Worm (Caenorhabditis elegans) whole organism, L1 larva: ENCODE results near the gene twk-48.

Experiments used
- C04F5.9 ChIP-seq: sonication (generic microtip); optimal IDR thresholded peaks from 2 replicates; lab custom pipeline; 2016; ENCODE audit warnings: missing genetic modification characterization, missing compliant biosample characterization
- C16A3.4 ChIP-seq: fragments of 150-350 bp; optimal IDR thresholded peaks from 2 replicates; lab custom pipeline; 2014; ENCODE audit warnings: missing biosample characterization, missing genetic modification characterization
- C34B4.2 ChIP-seq: sonication (generic microtip); optimal IDR thresholded peaks from 2 replicates; lab custom pipeline; 2017; ENCODE audit warnings: mild to moderate bottlenecking, missing genetic modification characterization, missing compliant biosample characterization
- F16B12.6 ChIP-seq: fragments of 150-350 bp; optimal IDR thresholded peaks from 2 replicates; lab custom pipeline; 2014; ENCODE audit warnings: missing biosample characterization, missing genetic modification characterization
- alr-1 ChIP-seq: fragments of 200-800 bp; sonication (Bioruptor generic); optimal IDR thresholded peaks from 2 replicates; lab custom pipeline; 2018; ENCODE audit warnings: borderline replicate concordance, mild to moderate bottlenecking, missing genetic modification characterization, missing compliant biosample characterization
- aly-2 ChIP-seq: fragments of 150-350 bp; optimal IDR thresholded peaks from 2 replicates; lab custom pipeline; 2014; ENCODE audit warnings: missing biosample characterization, missing genetic modification characterization
- ceh-63 ChIP-seq: fragments of 200-800 bp; sonication (Bioruptor generic); optimal IDR thresholded peaks from 2 replicates; lab custom pipeline; 2018; ENCODE audit warnings: mild to moderate bottlenecking, missing genetic modification characterization, missing compliant biosample characterization
- ceh-8 ChIP-seq: fragments of 200-800 bp; sonication (Bioruptor generic); optimal IDR thresholded peaks from 2 replicates; lab custom pipeline; 2018; ENCODE audit warnings: mild to moderate bottlenecking, missing genetic modification characterization, moderate library complexity, missing compliant biosample characterization
- ceh-88 ChIP-seq: fragments of 200-800 bp; sonication (Bioruptor generic); IDR thresholded peaks from 2 replicates; pipeline ENCODE4 v1.3.6; 2022; ENCODE audit warnings: missing genetic modification characterization, missing compliant biosample characterization
- dpl-1 ChIP-seq, 3 experiments: fragments of 150-350 bp in 2 of 3; sonication (generic microtip) in 1 of 3; optimal IDR thresholded peaks; 2 replicates each; lab custom pipeline; 2014 to 2017; ENCODE audit warnings: missing biosample characterization in 3 of 3, missing genetic modification characterization in 3 of 3, missing genetic modification reagents in 3 of 3
- dsc-1 ChIP-seq: sonication (generic microtip); optimal IDR thresholded peaks from 2 replicates; lab custom pipeline; 2016; ENCODE audit warnings: mild to moderate bottlenecking, missing genetic modification characterization, missing compliant biosample characterization
- efl-3 ChIP-seq: fragments of 200-800 bp; sonication (Bioruptor generic); optimal IDR thresholded peaks from 2 replicates; lab custom pipeline; 2018; ENCODE audit warnings: mild to moderate bottlenecking, missing genetic modification characterization, missing compliant biosample characterization
- egl-13 ChIP-seq: sonication (generic microtip); optimal IDR thresholded peaks from 2 replicates; lab custom pipeline; 2016; ENCODE audit warnings: missing genotype, missing genetic modification reagents, missing genetic modification characterization, missing compliant biosample characterization
- egl-27 ChIP-seq, 2 experiments: fragments of 150-350 bp in 1 of 2; sonication (generic microtip); optimal IDR thresholded peaks; 3 replicates each; lab custom pipeline; 2017 to 2018; ENCODE audit warnings: missing biosample characterization in 2 of 2, missing genetic modification characterization in 2 of 2, missing genetic modification reagents in 2 of 2
- fkh-10 ChIP-seq: sonication (generic microtip); optimal IDR thresholded peaks from 2 replicates; lab custom pipeline; 2017; ENCODE audit warnings: missing biosample characterization, missing genetic modification reagents, missing genetic modification characterization
- fos-1 ChIP-seq: fragments of 150-350 bp; optimal IDR thresholded peaks from 2 replicates; lab custom pipeline; 2014; ENCODE audit warnings: missing biosample characterization, missing genetic modification characterization
- irx-1 ChIP-seq: sonication (generic microtip); optimal IDR thresholded peaks from 2 replicates; lab custom pipeline; 2016; ENCODE audit warnings: missing genetic modification characterization, missing compliant biosample characterization
- isw-1 ChIP-seq: fragments of 200-800 bp; sonication (Bioruptor generic); IDR thresholded peaks from 2 replicates; pipeline ENCODE4 v1.3.6; 2022; ENCODE audit warnings: missing genetic modification characterization, missing compliant biosample characterization
- lin-13 ChIP-seq: fragments of 150-350 bp; optimal IDR thresholded peaks from 2 replicates; lab custom pipeline; 2014; ENCODE audit warnings: missing biosample characterization, missing genetic modification reagents, missing genetic modification characterization
- lsy-2 ChIP-seq, 2 experiments: fragments of 150-350 bp; optimal IDR thresholded peaks; 2 replicates each; lab custom pipeline; 2014; ENCODE audit warnings: missing biosample characterization in 2 of 2, missing genetic modification characterization in 2 of 2
- mdl-1 ChIP-seq, 2 experiments: fragments of 150-350 bp; optimal IDR thresholded peaks; 2 replicates each; lab custom pipeline; 2014 to 2017; ENCODE audit warnings: missing biosample characterization in 2 of 2, missing genetic modification characterization in 2 of 2, inconsistent platforms in 1 of 2
- mef-2 ChIP-seq: fragments of 150-350 bp; optimal IDR thresholded peaks from 2 replicates; lab custom pipeline; 2014; ENCODE audit warnings: missing biosample characterization, missing genetic modification characterization
- nhr-12 ChIP-seq: sonication (generic microtip); optimal IDR thresholded peaks from 2 replicates; lab custom pipeline; 2017; ENCODE audit warnings: missing biosample characterization, missing genetic modification characterization
- nhr-28 ChIP-seq: fragments of 150-350 bp; optimal IDR thresholded peaks from 2 replicates; lab custom pipeline; 2014; ENCODE audit warnings: missing biosample characterization, missing genetic modification characterization
- nhr-47 ChIP-seq: sonication (generic microtip); optimal IDR thresholded peaks from 2 replicates; lab custom pipeline; 2016; ENCODE audit warnings: mild to moderate bottlenecking, missing genetic modification characterization, moderate library complexity, missing compliant biosample characterization
- nhr-71 ChIP-seq: sonication (generic microtip); optimal IDR thresholded peaks from 2 replicates; lab custom pipeline; 2016; ENCODE audit warnings: mild to moderate bottlenecking, missing genetic modification characterization, moderate library complexity, missing compliant biosample characterization
- nhr-90 ChIP-seq: sonication (generic microtip); optimal IDR thresholded peaks from 2 replicates; lab custom pipeline; 2016; ENCODE audit warnings: mild to moderate bottlenecking, missing genetic modification characterization, missing compliant biosample characterization; ENCODE audit not compliant: poor library complexity
- pag-3 ChIP-seq: sonication (generic microtip); optimal IDR thresholded peaks from 2 replicates; lab custom pipeline; 2017; ENCODE audit warnings: missing genetic modification characterization, mild to moderate bottlenecking, missing compliant biosample characterization, antibody characterized with exemption, borderline replicate concordance; ENCODE audit not compliant: insufficient read depth
- snu-23 ChIP-seq: sonication (generic microtip); optimal IDR thresholded peaks from 2 replicates; lab custom pipeline; 2016; ENCODE audit warnings: missing genetic modification characterization, missing compliant biosample characterization
- swsn-7 ChIP-seq: sonication (generic microtip); optimal IDR thresholded peaks from 2 replicates; lab custom pipeline; 2016; ENCODE audit warnings: missing genetic modification characterization, missing compliant biosample characterization
- tbx-2 ChIP-seq: sonication (generic microtip); optimal IDR thresholded peaks from 2 replicates; lab custom pipeline; 2016; ENCODE audit warnings: missing genetic modification characterization, missing compliant biosample characterization
- unc-86 ChIP-seq: sonication (generic microtip); optimal IDR thresholded peaks from 2 replicates; lab custom pipeline; 2016; ENCODE audit warnings: missing genetic modification characterization, missing compliant biosample characterization
- unc-98 ChIP-seq: fragments of 200-800 bp; sonication (Bioruptor generic); IDR thresholded peaks from 2 replicates; pipeline ENCODE4 v1.3.6; 2022; ENCODE audit warnings: missing genetic modification characterization, missing compliant biosample characterization
- zag-1 ChIP-seq: fragments of 150-350 bp; optimal IDR thresholded peaks from 2 replicates; lab custom pipeline; 2014; ENCODE audit warnings: missing biosample characterization, missing genetic modification characterization

Gene twk-48

DNA sequence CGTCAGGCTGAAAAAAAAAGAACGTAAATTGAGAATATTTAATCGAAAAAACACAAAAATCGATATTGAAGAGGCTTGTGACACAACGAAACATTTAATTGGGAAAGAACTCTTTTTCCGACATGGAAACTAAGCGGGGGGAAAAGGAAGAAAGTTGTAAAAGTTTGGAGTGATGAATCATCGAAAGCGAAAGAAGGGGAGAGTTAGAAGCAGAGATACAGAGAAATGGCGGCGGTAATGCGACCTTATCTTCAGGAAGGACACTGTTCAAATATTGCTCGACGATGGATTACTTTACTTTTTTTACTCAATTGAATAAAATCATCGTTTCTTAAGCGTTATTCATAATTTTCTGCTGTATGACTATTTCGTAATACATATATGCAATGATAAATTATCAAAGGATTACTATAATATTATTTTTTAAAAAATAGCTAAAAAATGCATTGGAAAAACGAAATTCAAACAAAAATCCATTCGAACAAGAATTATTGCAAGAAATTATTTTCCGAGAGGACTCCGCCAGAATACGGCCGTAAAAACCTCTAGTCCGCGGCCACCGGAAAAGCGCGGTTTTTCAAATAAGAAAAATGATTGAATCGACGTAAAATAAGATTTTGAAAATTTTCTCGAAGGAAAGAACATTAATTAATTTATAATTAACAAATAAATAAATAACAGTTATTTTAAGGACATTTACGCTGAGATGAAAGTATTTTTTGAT, 7.4 kb downstream of the twk-48 start, which contains the start of gene dhhc-4 (continued):
- TF ChIP-seq aly-2 (tag; lab: Kevin White, UChicago), result peak; percentile 13
- TF ChIP-seq C16A3.4, result peak; percentile 12
- TF ChIP-seq zag-1 (tag; lab: Kevin White, UChicago), result no peak
- TF ChIP-seq lsy-2 (tag; optimal IDR thresholded peaks at IDR 0.05; lab: Kevin White, UChicago), result peak; percentile 74 to 87

- no peak for TF ChIP-seq mdl-1 (tag; optimal IDR thresholded peaks at IDR 0.05; lab: Kevin White, UChicago)
- no peak for TF ChIP-seq C34B4.2 (tag; lab: Kevin White, UChicago)
- TF ChIP-seq swsn-7 (tag; lab: Kevin White, UChicago), result no peak
- no peak for TF ChIP-seq egl-13 (tag; lab: Kevin White, UChicago)
- TF ChIP-seq nhr-28 (tag; lab: Kevin White, UChicago), result no peak
- no peak for TF ChIP-seq ceh-88 (GFP tag; lab: Robert Waterston, UW)
- TF ChIP-seq ceh-63, result no peak
- no peak for TF ChIP-seq tbx-2
- TF ChIP-seq C04F5.9 (tag; lab: Kevin White, UChicago), result no peak
Measured at ce11 chrIII:9871032-9871431, 10.5 kb downstream of the twk-48 start, which contains the start of gene ZK757.1. ZK757.1 (minus strand) TSS chrIII:9871132.

DNA sequence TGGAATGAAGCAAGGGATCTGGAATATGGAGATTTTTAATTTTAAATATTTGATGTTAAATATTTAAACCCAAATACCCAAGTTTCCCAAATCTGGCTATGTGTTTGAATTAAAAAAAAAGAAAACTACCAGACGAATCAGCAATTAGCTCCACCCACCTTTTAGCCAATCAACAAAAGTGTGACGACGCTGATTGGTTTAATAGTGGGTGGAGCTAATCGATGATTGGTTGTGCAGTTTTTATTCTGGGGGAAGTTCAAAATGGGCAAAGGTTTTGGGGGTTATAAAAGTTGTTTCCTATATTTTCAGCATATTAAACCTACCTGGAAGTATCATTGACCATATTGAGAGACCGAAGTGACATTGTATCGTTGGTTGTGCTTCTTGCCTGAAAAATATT, 14.0 kb downstream of the twk-48 start:
- TF ChIP-seq unc-98 (GFP tag; lab: Robert Waterston, UW) (no peak), lin-13 (no peak), F16B12.6 (tag; lab: Kevin White, UChicago) (no peak), nhr-47 (no peak), isw-1 (GFP tag; lab: Robert Waterston, UW) (no peak), egl-13 (tag; lab: Kevin White, UChicago) (no peak), egl-27 (tag; optimal IDR thresholded peaks at IDR 0.05; lab: Kevin White, UChicago) (no peak), efl-3 (no peak), mdl-1 (tag; optimal IDR thresholded peaks at IDR 0.05; lab: Kevin White, UChicago) (no peak), alr-1 (tag; lab: Kevin White, UChicago) (no peak), dsc-1 (tag; lab: Kevin White, UChicago) (no peak), nhr-71 (tag; lab: Kevin White, UChicago) (no peak), lsy-2 (tag; optimal IDR thresholded peaks at IDR 0.05; lab: Kevin White, UChicago) (no peak), mef-2 (tag; lab: Kevin White, UChicago) (no peak), zag-1 (tag; lab: Kevin White, UChicago) (no peak), tbx-2 (no peak)

DNA sequence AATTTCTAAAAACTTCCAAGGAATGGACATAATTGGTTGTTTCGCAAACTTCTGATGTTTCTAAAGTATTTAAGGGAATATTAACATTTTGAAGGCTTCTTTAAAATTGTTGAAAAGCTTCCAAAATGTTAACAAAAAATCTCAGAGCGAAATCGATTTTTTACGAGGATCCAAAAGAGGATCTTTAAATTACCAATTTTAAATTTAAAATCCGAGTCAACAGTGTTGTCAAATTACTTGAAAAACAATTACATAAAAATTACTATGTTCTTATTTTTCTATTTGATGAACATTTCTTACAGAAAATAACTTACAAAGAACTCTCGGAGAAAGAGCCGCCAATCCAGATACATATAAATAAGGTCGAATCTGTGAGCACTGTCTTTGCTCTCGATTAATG, 16.4 kb downstream of the twk-48 start, which contains the start of gene ZK757.10:
TSS of gene ZK757.10 (plus strand) at position 301 of the 400 bp plus-strand sequence.
- TF ChIP-seq unc-86 (tag; lab: Kevin White, UChicago) (no peak), isw-1 (GFP tag; lab: Robert Waterston, UW) (no peak), nhr-90 (tag; lab: Kevin White, UChicago) (no peak), pag-3 (no peak), dsc-1 (tag; lab: Kevin White, UChicago) (no peak), snu-23 (no peak), nhr-12 (tag; lab: Kevin White, UChicago) (no peak), dpl-1 (GFP tag; optimal IDR thresholded peaks at IDR 0.05; lab: Kevin White, UChicago) (no peak), ceh-8 (GFP tag; lab: Kevin White, UChicago) (no peak), ceh-88 (GFP tag; lab: Robert Waterston, UW) (no peak), fkh-10 (GFP tag; lab: Kevin White, UChicago) (no peak), fos-1 (tag; lab: Kevin White, UChicago) (no peak), irx-1 (tag; lab: Kevin White, UChicago) (no peak)
